Fruit fly (Drosophila melanogaster) whole organism, embryonic: ENCODE measurements around the gene CG46463.

ENCODE experiments used
- CG11504 ChIP-seq: fragments of 200-800 bp; sonication (Bioruptor generic); optimal IDR thresholded peaks from 3 replicates; lab custom pipeline; 2019; ENCODE audit warnings: missing biosample characterization, mild to moderate bottlenecking, missing genetic modification characterization, moderate library complexity
- CG11560 ChIP-seq: fragments of 200-800 bp; sonication (Bioruptor generic); IDR thresholded peaks from 3 replicates; pipeline ENCODE4 v1.3.6; 2022; ENCODE audit warnings: missing biosample characterization, missing genetic modification characterization
- CG11695 ChIP-seq: fragments of 200-800 bp; sonication (Bioruptor generic); IDR thresholded peaks from 3 replicates; pipeline ENCODE4 v1.3.6; 2022; ENCODE audit warnings: missing biosample characterization, missing genetic modification characterization
- CG14860 ChIP-seq: fragments of 200-800 bp; sonication (Bioruptor generic); IDR thresholded peaks from 3 replicates; pipeline ENCODE4 v1.3.6; 2022; ENCODE audit warnings: missing biosample characterization, missing genetic modification characterization; ENCODE audit not compliant: partially characterized antibody
- CG15073 ChIP-seq: fragments of 200-800 bp; sonication (Bioruptor generic); optimal IDR thresholded peaks from 2 replicates; lab custom pipeline; 2016; ENCODE audit warnings: missing biosample characterization, missing genetic modification characterization
- CG15514 ChIP-seq: fragments of 200-800 bp; sonication (Bioruptor generic); optimal IDR thresholded peaks from 3 replicates; lab custom pipeline; 2017; ENCODE audit warnings: missing biosample characterization, missing genetic modification characterization, mild to moderate bottlenecking, moderate library complexity, missing genetic modification reagents
- CG1647 ChIP-seq: fragments of 200-800 bp; sonication (Bioruptor generic); optimal IDR thresholded peaks from 3 replicates; lab custom pipeline; 2016; ENCODE audit warnings: missing biosample characterization, missing genetic modification characterization
- CG1832 ChIP-seq: fragments of 200-800 bp; sonication (Bioruptor generic); optimal IDR thresholded peaks from 2 replicates; lab custom pipeline; 2017; ENCODE audit warnings: missing biosample characterization, mild to moderate bottlenecking, missing genetic modification characterization, inconsistent platforms
- CG18619 ChIP-seq: fragments of 200-800 bp; sonication (Bioruptor generic); optimal IDR thresholded peaks from 3 replicates; lab custom pipeline; 2017; ENCODE audit warnings: missing biosample characterization, mild to moderate bottlenecking, missing genetic modification characterization
- CG2199 ChIP-seq: fragments of 200-800 bp; sonication (Bioruptor generic); IDR thresholded peaks from 3 replicates; pipeline ENCODE4 v1.3.6; 2022; ENCODE audit warnings: missing biosample characterization, missing genetic modification characterization
- CG31388 ChIP-seq: fragments of 200-800 bp; sonication (Bioruptor generic); optimal IDR thresholded peaks from 2 replicates; lab custom pipeline; 2016; ENCODE audit warnings: missing biosample characterization, missing genetic modification characterization
- CG32767 ChIP-seq: fragments of 200-800 bp; sonication (Bioruptor generic); IDR thresholded peaks from 2 replicates; pipeline ENCODE4 v1.3.6; 2022; ENCODE audit warnings: missing biosample characterization, missing genetic modification characterization
- CG34422 ChIP-seq: fragments of 200-800 bp; sonication (Bioruptor generic); IDR thresholded peaks from 3 replicates; pipeline ENCODE4 v1.3.6; 2022; ENCODE audit warnings: missing biosample characterization, missing genetic modification characterization
- CG3847 ChIP-seq: fragments of 200-800 bp; sonication (Bioruptor generic); IDR thresholded peaks from 2 replicates; pipeline ENCODE4 v1.3.6; 2022; ENCODE audit warnings: missing biosample characterization, missing genetic modification characterization
- CG4424 ChIP-seq: fragments of 200-800 bp; sonication (Bioruptor generic); optimal IDR thresholded peaks from 3 replicates; lab custom pipeline; 2016; ENCODE audit warnings: missing biosample characterization, missing genetic modification characterization
- CG4617 ChIP-seq: fragments of 200-800 bp; sonication (Bioruptor generic); optimal IDR thresholded peaks from 3 replicates; lab custom pipeline; 2016; ENCODE audit warnings: missing biosample characterization, missing genetic modification characterization, borderline replicate concordance
- CG4854 ChIP-seq: fragments of 200-800 bp; sonication (Bioruptor generic); optimal IDR thresholded peaks from 2 replicates; lab custom pipeline; 2016; ENCODE audit warnings: missing biosample characterization, missing genetic modification characterization, inconsistent platforms
- Max ChIP-seq: fragments of 200-800 bp; sonication (Bioruptor generic); optimal IDR thresholded peaks from 2 replicates; lab custom pipeline; 2016; ENCODE audit warnings: missing biosample characterization, mild to moderate bottlenecking, missing genetic modification characterization
- Nf-YA ChIP-seq: fragments of 200-800 bp; sonication (Bioruptor generic); IDR thresholded peaks from 2 replicates; pipeline ENCODE4 v1.3.6; 2022; ENCODE audit warnings: missing biosample characterization, missing genetic modification characterization
- Nf-YC ChIP-seq: fragments of 200-800 bp; optimal IDR thresholded peaks from 3 replicates; lab custom pipeline; 2019; ENCODE audit warnings: missing biosample characterization, mild to moderate bottlenecking, missing genetic modification characterization, moderate library complexity
- Six4 ChIP-seq: fragments of 200-800 bp; sonication (Bioruptor generic); optimal IDR thresholded peaks from 2 replicates; lab custom pipeline; 2016; ENCODE audit warnings: missing biosample characterization, missing genetic modification characterization
- YL-1 ChIP-seq: fragments of 200-800 bp; sonication (Bioruptor generic); optimal IDR thresholded peaks from 3 replicates; lab custom pipeline; 2017; ENCODE audit warnings: missing biosample characterization, mild to moderate bottlenecking, missing genetic modification characterization
- bigmax ChIP-seq: fragments of 200-800 bp; sonication (Bioruptor generic); optimal IDR thresholded peaks from 2 replicates; lab custom pipeline; 2018; ENCODE audit warnings: missing biosample characterization, mild to moderate bottlenecking, missing genetic modification characterization
- br ChIP-seq: fragments of >200 bp; optimal IDR thresholded peaks from 2 replicates; lab custom pipeline; 2017
- crol ChIP-seq: fragments of 200-800 bp; sonication (Bioruptor generic); IDR thresholded peaks from 2 replicates; pipeline ENCODE4 v1.3.6; 2022; ENCODE audit warnings: missing biosample characterization, missing genetic modification characterization
- da ChIP-seq: fragments of 200-800 bp; sonication (Bioruptor generic); optimal IDR thresholded peaks from 2 replicates; lab custom pipeline; 2016; ENCODE audit warnings: missing biosample characterization, missing genetic modification characterization
- disco-r ChIP-seq: fragments of 200-800 bp; sonication (Bioruptor generic); optimal IDR thresholded peaks from 2 replicates; lab custom pipeline; 2016; ENCODE audit warnings: missing biosample characterization, missing genetic modification characterization
- ewg ChIP-seq: fragments of 200-800 bp; sonication (Bioruptor generic); optimal IDR thresholded peaks from 3 replicates; lab custom pipeline; 2017; ENCODE audit warnings: mild to moderate bottlenecking, missing biosample characterization, missing genetic modification reagents, missing genetic modification characterization
- eyg ChIP-seq: fragments of 200-800 bp; sonication (Bioruptor generic); optimal IDR thresholded peaks from 3 replicates; lab custom pipeline; 2016; ENCODE audit warnings: missing biosample characterization, missing genetic modification characterization
- gsb-n ChIP-seq: fragments of 200-800 bp; sonication (Bioruptor generic); optimal IDR thresholded peaks from 3 replicates; lab custom pipeline; 2018; ENCODE audit warnings: missing biosample characterization, mild to moderate bottlenecking, missing genetic modification characterization
- hth ChIP-seq: fragments of >200 bp; optimal IDR thresholded peaks from 2 replicates; lab custom pipeline; 2017; ENCODE audit warnings: inconsistent platforms
- jing ChIP-seq: fragments of 200-800 bp; sonication (Bioruptor generic); optimal IDR thresholded peaks from 2 replicates; lab custom pipeline; 2018; ENCODE audit warnings: missing biosample characterization, mild to moderate bottlenecking, missing genetic modification characterization
- kay ChIP-seq: fragments of 200-800 bp; sonication (Bioruptor generic); optimal IDR thresholded peaks from 2 replicates; lab custom pipeline; 2016; ENCODE audit warnings: missing biosample characterization, missing genetic modification characterization
- lola ChIP-seq, 3 experiments: fragments of >200 bp in 2 of 3; fragments of 200-800 bp in 1 of 3; sonication (Bioruptor generic) in 1 of 3; optimal IDR thresholded peaks; 2 replicates each; lab custom pipeline; 2017 to 2019; ENCODE audit warnings: missing biosample characterization in 3 of 3, missing genetic modification characterization in 3 of 3, mild to moderate bottlenecking in 1 of 3, moderate library complexity in 1 of 3
- lov ChIP-seq, 2 experiments: fragments of 200-800 bp in 1 of 2; fragments of >200 bp in 1 of 2; sonication (Bioruptor generic) in 1 of 2; IDR thresholded peaks in 1 of 2; optimal IDR thresholded peaks in 1 of 2; 2 replicates in 1 of 2; 3 replicates in 1 of 2; pipeline versions ENCODE4 v1.3.6 to Lab custom; 2017 to 2022; ENCODE audit warnings: missing biosample characterization in 1 of 2, missing genetic modification characterization in 1 of 2
- maf-S ChIP-seq: fragments of 200-800 bp; sonication (Bioruptor generic); optimal IDR thresholded peaks from 2 replicates; lab custom pipeline; 2016; ENCODE audit warnings: missing biosample characterization, missing genetic modification characterization
- mam ChIP-seq: fragments of 200-800 bp; sonication (Bioruptor generic); optimal IDR thresholded peaks from 3 replicates; lab custom pipeline; 2016; ENCODE audit warnings: missing biosample characterization, missing genetic modification characterization
- nerfin-2 ChIP-seq: fragments of 200-800 bp; sonication (Bioruptor generic); IDR thresholded peaks from 2 replicates; pipeline ENCODE4 v1.3.6; 2022; ENCODE audit warnings: missing biosample characterization, missing genetic modification characterization; ENCODE audit not compliant: partially characterized antibody
- nom ChIP-seq: fragments of 200-800 bp; sonication (Bioruptor generic); optimal IDR thresholded peaks from 2 replicates; lab custom pipeline; 2017; ENCODE audit warnings: missing biosample characterization, missing genetic modification characterization, mild to moderate bottlenecking, moderate library complexity, missing genetic modification reagents
- pan ChIP-seq, 4 experiments: fragments of >200 bp in 3 of 4; fragments of 200-800 bp in 1 of 4; sonication (Bioruptor generic) in 1 of 4; optimal IDR thresholded peaks in 3 of 4; IDR thresholded peaks in 1 of 4; 2 replicates each; pipeline versions ENCODE4 v1.3.6 to Lab custom; 2017 to 2022; ENCODE audit warnings: missing biosample characterization in 2 of 4, missing genetic modification characterization in 2 of 4, mixed read lengths in 1 of 4
- slbo ChIP-seq: fragments of 200-800 bp; sonication (Bioruptor generic); IDR thresholded peaks from 2 replicates; pipeline ENCODE4 v1.3.6; 2022; ENCODE audit warnings: missing biosample characterization, missing genetic modification characterization
- slou ChIP-seq: fragments of 200-800 bp; sonication (Bioruptor generic); optimal IDR thresholded peaks from 3 replicates; lab custom pipeline; 2016; ENCODE audit warnings: missing biosample characterization, missing genetic modification characterization
- slp2 ChIP-seq: fragments of 200-800 bp; sonication (Bioruptor generic); optimal IDR thresholded peaks from 2 replicates; lab custom pipeline; 2016; ENCODE audit warnings: missing biosample characterization, missing genetic modification characterization
- sna ChIP-seq: fragments of 200-800 bp; sonication (Bioruptor generic); IDR thresholded peaks from 2 replicates; pipeline ENCODE4 v1.3.6; 2022; ENCODE audit warnings: missing biosample characterization, missing genetic modification characterization; ENCODE audit not compliant: partially characterized antibody
- wek ChIP-seq: fragments of 200-800 bp; sonication (Bioruptor generic); optimal IDR thresholded peaks from 3 replicates; lab custom pipeline; 2018; ENCODE audit warnings: missing biosample characterization, mild to moderate bottlenecking, missing genetic modification characterization, moderate library complexity
- wor ChIP-seq: fragments of 200-800 bp; sonication (Bioruptor generic); IDR thresholded peaks from 2 replicates; pipeline ENCODE4 v1.3.6; 2022; ENCODE audit warnings: missing biosample characterization, missing genetic modification characterization
- z ChIP-seq: fragments of 200-800 bp; sonication (Bioruptor generic); IDR thresholded peaks from 3 replicates; pipeline ENCODE4 v1.3.6; 2022; ENCODE audit warnings: missing biosample characterization, missing genetic modification characterization
- zfh1 ChIP-seq: fragments of 200-800 bp; sonication (Bioruptor generic); IDR thresholded peaks from 3 replicates; pipeline ENCODE4 v1.3.6; 2022; ENCODE audit warnings: missing biosample characterization, missing genetic modification characterization
- zfh2 ChIP-seq: fragments of 200-800 bp; sonication (Bioruptor generic); optimal IDR thresholded peaks from 2 replicates; lab custom pipeline; 2016; ENCODE audit warnings: missing biosample characterization, missing genetic modification characterization

The CG46463 gene

dm6 chr3L:3432656-3433344 is 28.3 kb upstream of the CG46463 start (continued):
- TF ChIP-seq CG1832 (GFP tag; lab: Kevin White, UChicago) (no peak), ewg (peak; percentile 70), CG31388 (GFP tag; lab: Kevin White, UChicago) (peak; percentile 38), CG15073 (GFP tag; lab: Kevin White, UChicago) (peak; percentile 16), pan (optimal IDR thresholded peaks at IDR 0.05; lab: Kevin White, UChicago) (no peak), pan (GFP tag; optimal IDR thresholded peaks at IDR 0.05 in 1 of 2, IDR thresholded peaks at IDR 0.05 in 1 of 2) (peak in 1 of 2 experiments; percentile 88), CG4617 (peak; percentile 37), crol (GFP tag; lab: Robert Waterston, UW) (peak; percentile 79), eyg (GFP tag; lab: Kevin White, UChicago) (no peak), disco-r (GFP tag; lab: Kevin White, UChicago) (peak; percentile 12), CG11695 (peak; percentile 82), Max (GFP tag; lab: Kevin White, UChicago) (peak; percentile 62), maf-S (GFP tag; lab: Kevin White, UChicago) (no peak), CG2199 (peak; percentile 53; the same call in 1 of the 3 replicates), jing (GFP tag; lab: Kevin White, UChicago) (peak; percentile 58), hth (no peak), CG3847 (GFP tag; lab: Robert Waterston, UW) (peak; percentile 86), Six4 (GFP tag; lab: Kevin White, UChicago) (peak; percentile 58), wor (peak; percentile 68), CG15514 (GFP tag; lab: Kevin White, UChicago) (peak; percentile 72), lola (GFP tag; optimal IDR thresholded peaks at IDR 0.05; lab: Kevin White, UChicago) (peak in 1 of 3 experiments; percentile 56), da (GFP tag; lab: Kevin White, UChicago) (no peak), YL-1 (peak; percentile 2), mam (peak; percentile 54), nom (GFP tag; lab: Kevin White, UChicago) (no peak), slou (peak; percentile 62), wek (GFP tag; lab: Kevin White, UChicago) (peak; percentile 35), CG11504 (peak; percentile 92), sna (GFP tag; lab: Robert Waterston, UW) (no peak), lov (optimal IDR thresholded peaks at IDR 0.05; lab: Kevin White, UChicago) (no peak), lov (GFP tag; IDR thresholded peaks at IDR 0.05; lab: Robert Waterston, UW) (0 out of 3 replicates have a peak, but pooled peaks have one; percentile 44), CG18619 (GFP tag; lab: Kevin White, UChicago) (peak; percentile 76), slbo (GFP tag; lab: Robert Waterston, UW) (peak; percentile 95), zfh1 (GFP tag; lab: Robert Waterston, UW) (peak; percentile 84), zfh2 (GFP tag; lab: Kevin White, UChicago) (peak; percentile 2), br (lab: Kevin White, UChicago) (no peak), slp2 (GFP tag; lab: Kevin White, UChicago) (peak; percentile 22), kay (GFP tag; lab: Kevin White, UChicago) (peak; percentile 58), CG4424 (GFP tag; lab: Kevin White, UChicago) (peak; percentile 70), CG11560 (tag; lab: Robert Waterston, UW) (peak; percentile 76), Nf-YA (peak; percentile 78), bigmax (GFP tag; lab: Kevin White, UChicago) (no peak), CG34422 (GFP tag; lab: Robert Waterston, UW) (peak; percentile 79; the same call in 2 of the 3 replicates), CG1647 (peak; percentile 37), CG4854 (GFP tag; lab: Kevin White, UChicago) (peak; percentile 35), CG14860 (GFP tag; lab: Robert Waterston, UW) (no peak), nerfin-2 (no peak), z (no peak), CG32767 (GFP tag; lab: Robert Waterston, UW) (peak; percentile 81), gsb-n (tag; lab: Kevin White, UChicago) (peak; percentile 51), Nf-YC (tag; lab: Kevin White, UChicago) (peak; percentile 52)
